Worm (Caenorhabditis elegans) whole organism, L2 larva: ENCODE measurements around the gene tsp-13.

Source experiments
- blmp-1 ChIP-seq: sonication (generic microtip); optimal IDR thresholded peaks from 2 replicates; lab custom pipeline; 2017; ENCODE audit warnings: missing genetic modification characterization, mild to moderate bottlenecking, missing compliant biosample characterization, antibody characterized with exemption, moderate library complexity; ENCODE audit not compliant: insufficient read depth
- ceh-82 ChIP-seq: fragments of 150-350 bp; optimal IDR thresholded peaks from 2 replicates; lab custom pipeline; 2014; ENCODE audit warnings: missing biosample characterization, missing genetic modification characterization
- elt-1 ChIP-seq: fragments of 150-350 bp; optimal IDR thresholded peaks from 2 replicates; lab custom pipeline; 2014; ENCODE audit warnings: missing biosample characterization, missing genetic modification characterization
- elt-3 ChIP-seq: sonication (generic microtip); optimal IDR thresholded peaks from 2 replicates; lab custom pipeline; 2017; ENCODE audit warnings: missing biosample characterization, missing genetic modification characterization
- lin-39 ChIP-seq: fragments of 150-350 bp; optimal IDR thresholded peaks from 2 replicates; lab custom pipeline; 2014; ENCODE audit warnings: missing biosample characterization, missing genetic modification reagents, missing genetic modification characterization
- lsy-2 ChIP-seq, 2 experiments: fragments of 150-350 bp in 1 of 2; sonication (generic microtip) in 1 of 2; optimal IDR thresholded peaks; 2 replicates each; lab custom pipeline; 2014 to 2017; ENCODE audit warnings: missing biosample characterization in 2 of 2, missing genetic modification characterization in 2 of 2
- mab-5 ChIP-seq: fragments of 150-350 bp; optimal IDR thresholded peaks from 2 replicates; lab custom pipeline; 2014; ENCODE audit warnings: missing biosample characterization, missing genetic modification characterization
- mdl-1 ChIP-seq, 2 experiments: fragments of 150-350 bp in 1 of 2; sonication (generic microtip) in 1 of 2; optimal IDR thresholded peaks; 2 replicates each; lab custom pipeline; 2017; ENCODE audit warnings: missing biosample characterization in 2 of 2, missing genetic modification characterization in 2 of 2
- nhr-10 ChIP-seq: sonication (generic microtip); optimal IDR thresholded peaks from 2 replicates; lab custom pipeline; 2017; ENCODE audit warnings: missing biosample characterization, missing genetic modification characterization
- nhr-11 ChIP-seq: fragments of 150-350 bp; optimal IDR thresholded peaks from 2 replicates; lab custom pipeline; 2014; ENCODE audit warnings: missing biosample characterization, missing genetic modification characterization
- nhr-237 ChIP-seq: fragments of 150-350 bp; optimal IDR thresholded peaks from 2 replicates; lab custom pipeline; 2014; ENCODE audit warnings: missing biosample characterization, missing genetic modification characterization
- nhr-77 ChIP-seq: fragments of 150-350 bp; optimal IDR thresholded peaks from 2 replicates; lab custom pipeline; 2014; ENCODE audit warnings: missing biosample characterization, missing genetic modification characterization
- zag-1 ChIP-seq: fragments of 150-350 bp; optimal IDR thresholded peaks from 2 replicates; lab custom pipeline; 2014; ENCODE audit warnings: missing biosample characterization, missing genetic modification characterization
- ztf-1 ChIP-seq: fragments of 200-800 bp; sonication (Bioruptor generic); conservative IDR thresholded peaks from 2 replicates; pipeline ENCODE4 v1.3.6; 2022; ENCODE audit warnings: missing genetic modification characterization, missing compliant biosample characterization

ce11 chrV:19177070-19177469 is 23.2 kb downstream of the tsp-13 start:
- TF ChIP-seq mdl-1 (tag; optimal IDR thresholded peaks at IDR 0.05; lab: Kevin White, UChicago) (no peak), blmp-1 (no peak), nhr-11 (tag; lab: Kevin White, UChicago) (no peak), zag-1 (tag; lab: Kevin White, UChicago) (no peak), ceh-82 (no peak), elt-1 (no peak), nhr-10 (tag; lab: Kevin White, UChicago) (no peak), mab-5 (tag; lab: Kevin White, UChicago) (no peak), nhr-237 (tag; lab: Kevin White, UChicago) (no peak), ztf-1 (GFP tag; lab: Robert Waterston, UW) (no peak), lsy-2 (tag; optimal IDR thresholded peaks at IDR 0.05; lab: Kevin White, UChicago) (no peak), elt-3 (tag; lab: Kevin White, UChicago) (no peak), lin-39 (tag; lab: Kevin White, UChicago) (no peak), nhr-77 (no peak)
